Fruit fly (Drosophila melanogaster) whole organism, adult: Measurements from ENCODE around the gene CG10600.

Experiments used
- CG11617 ChIP-seq: fragments of 200-800 bp; sonication (Bioruptor generic); optimal IDR thresholded peaks from 2 replicates; lab custom pipeline; 2017; ENCODE audit warnings: mild to moderate bottlenecking, missing biosample characterization, missing genetic modification reagents, missing genetic modification characterization
- CG12768 ChIP-seq: fragments of 200-800 bp; sonication (Bioruptor generic); optimal IDR thresholded peaks from 2 replicates; lab custom pipeline; 2017; ENCODE audit warnings: missing biosample characterization, missing genetic modification characterization, mild to moderate bottlenecking, moderate library complexity, missing genetic modification reagents
- CG14711 ChIP-seq: fragments of 200-800 bp; sonication (Bioruptor generic); optimal IDR thresholded peaks from 2 replicates; lab custom pipeline; 2018; ENCODE audit warnings: missing biosample characterization, mild to moderate bottlenecking, missing genetic modification characterization, moderate library complexity
- CG1620 ChIP-seq: fragments of 200-800 bp; sonication (Bioruptor generic); optimal IDR thresholded peaks from 2 replicates; lab custom pipeline; 2016; ENCODE audit warnings: missing biosample characterization, missing genetic modification characterization
- CG33017 ChIP-seq: fragments of 200-800 bp; sonication (Bioruptor generic); optimal IDR thresholded peaks from 2 replicates; lab custom pipeline; 2018; ENCODE audit warnings: missing biosample characterization, mild to moderate bottlenecking, missing genetic modification characterization, moderate library complexity
- CG5204 ChIP-seq: fragments of 200-800 bp; sonication (Bioruptor generic); optimal IDR thresholded peaks from 2 replicates; lab custom pipeline; 2016; ENCODE audit warnings: missing biosample characterization, missing genetic modification characterization
- CG7045 ChIP-seq: fragments of 200-800 bp; sonication (Bioruptor generic); optimal IDR thresholded peaks from 2 replicates; lab custom pipeline; 2017; ENCODE audit warnings: missing biosample characterization, mild to moderate bottlenecking, missing genetic modification characterization
- CG7101 ChIP-seq: fragments of 200-800 bp; sonication (Bioruptor generic); optimal IDR thresholded peaks from 2 replicates; lab custom pipeline; 2018; ENCODE audit warnings: missing biosample characterization, mild to moderate bottlenecking, missing genetic modification characterization, moderate library complexity
- Clk ChIP-seq: fragments of 200-800 bp; sonication (Bioruptor generic); optimal IDR thresholded peaks from 2 replicates; lab custom pipeline; 2017; ENCODE audit warnings: missing biosample characterization, missing genetic modification characterization
- Crg-1 ChIP-seq: fragments of 200-800 bp; sonication (Bioruptor generic); optimal IDR thresholded peaks from 2 replicates; lab custom pipeline; 2016; ENCODE audit warnings: missing biosample characterization, missing genetic modification characterization
- Hr96 ChIP-seq: fragments of 200-800 bp; sonication (Bioruptor generic); optimal IDR thresholded peaks from 2 replicates; lab custom pipeline; 2016; ENCODE audit warnings: missing biosample characterization, missing genetic modification characterization
- Mnt ChIP-seq: fragments of 200-800 bp; sonication (Bioruptor generic); optimal IDR thresholded peaks from 2 replicates; lab custom pipeline; 2016; ENCODE audit warnings: missing biosample characterization, mild to moderate bottlenecking, missing genetic modification characterization
- bab1 ChIP-seq: fragments of 200-800 bp; sonication (Bioruptor generic); optimal IDR thresholded peaks from 3 replicates; lab custom pipeline; 2019; ENCODE audit warnings: missing biosample characterization, mild to moderate bottlenecking, missing genetic modification characterization, moderate library complexity
- cic ChIP-seq: fragments of 200-800 bp; sonication (Bioruptor generic); optimal IDR thresholded peaks from 2 replicates; lab custom pipeline; 2017; ENCODE audit warnings: missing biosample characterization, mild to moderate bottlenecking, missing genetic modification characterization, moderate library complexity
- cnc ChIP-seq, 2 experiments: fragments of >200 bp; optimal IDR thresholded peaks; 2 replicates each; lab custom pipeline; 2017
- kay ChIP-seq: fragments of 200-800 bp; sonication (Bioruptor generic); peaks from one replicate; lab custom pipeline; 2016; ENCODE audit warnings: missing biosample characterization, missing genetic modification characterization, borderline replicate concordance
- ovo ChIP-seq: fragments of 200-800 bp; sonication (Bioruptor generic); optimal IDR thresholded peaks from 2 replicates; lab custom pipeline; 2016; ENCODE audit warnings: missing biosample characterization, missing genetic modification characterization
- pad ChIP-seq: fragments of 200-800 bp; sonication (Bioruptor generic); optimal IDR thresholded peaks from 3 replicates; lab custom pipeline; 2017; ENCODE audit warnings: missing biosample characterization, missing genetic modification characterization, mild to moderate bottlenecking, moderate library complexity, missing genetic modification reagents
- tj ChIP-seq: fragments of 200-800 bp; sonication (Bioruptor generic); optimal IDR thresholded peaks from 3 replicates; lab custom pipeline; 2017; ENCODE audit warnings: missing biosample characterization, mild to moderate bottlenecking, missing genetic modification characterization, moderate library complexity
- toe ChIP-seq: fragments of 200-800 bp; sonication (Bioruptor generic); optimal IDR thresholded peaks from 2 replicates; lab custom pipeline; 2016; ENCODE audit warnings: missing biosample characterization, missing genetic modification characterization

CG10600 gene

dm6 chr2L:18858661-18859532 lies 19.4 kb upstream of the CG10600 start, which contains the start of the genes CG10602 and mRpL13:
CG10602 (minus strand) TSS chr2L:18859248.
mRpL13 (minus strand) TSS chr2L:18859248.
- TF ChIP-seq CG5204, result no peak
- TF ChIP-seq CG12768, result no peak
- no peak for TF ChIP-seq toe (GFP tag; lab: Kevin White, UChicago)
- TF ChIP-seq Clk (GFP tag; lab: Kevin White, UChicago), result no peak
- TF ChIP-seq CG33017 (tag; lab: Kevin White, UChicago), result no peak
- no peak for TF ChIP-seq Hr96
- no peak for TF ChIP-seq cic
- TF ChIP-seq CG1620 (GFP tag; lab: Kevin White, UChicago), result peak; percentile 10
- no peak for TF ChIP-seq cnc (optimal IDR thresholded peaks at IDR 0.05; lab: Kevin White, UChicago)
- no peak for TF ChIP-seq CG11617
- TF ChIP-seq kay (GFP tag; lab: Kevin White, UChicago), result peak; percentile 79
- TF ChIP-seq bab1, result peak; percentile 31
- TF ChIP-seq Mnt (GFP tag; lab: Kevin White, UChicago), result peak; percentile 7
- TF ChIP-seq CG7045 (GFP tag; lab: Kevin White, UChicago), result no peak
- no peak for TF ChIP-seq pad (GFP tag; lab: Kevin White, UChicago)
- TF ChIP-seq Crg-1 (GFP tag; lab: Kevin White, UChicago), result no peak
- TF ChIP-seq tj, result no peak
- no peak for TF ChIP-seq ovo (GFP tag; lab: Kevin White, UChicago)
- no peak for TF ChIP-seq CG7101 (tag; lab: Kevin White, UChicago)

dm6 chr2L:18857635-18858059 lies 18.2 kb upstream of the CG10600 start:
- TF ChIP-seq toe (GFP tag; lab: Kevin White, UChicago) (peak; percentile 95), cnc (optimal IDR thresholded peaks at IDR 0.05; lab: Kevin White, UChicago) (peak; percentile 86 to 90), Hr96 (peak; percentile 92), CG14711 (tag; lab: Kevin White, UChicago) (peak; percentile 99), ovo (GFP tag; lab: Kevin White, UChicago) (peak; percentile 60), Clk (GFP tag; lab: Kevin White, UChicago) (peak; percentile 84), bab1 (peak; percentile 96), CG7101 (tag; lab: Kevin White, UChicago) (peak; percentile 95), Crg-1 (GFP tag; lab: Kevin White, UChicago) (peak; percentile 89), CG5204 (peak; percentile 93), CG11617 (peak; percentile 93), pad (GFP tag; lab: Kevin White, UChicago) (peak; percentile 84), tj (peak; percentile 76), CG33017 (tag; lab: Kevin White, UChicago) (peak; percentile 95), CG12768 (peak; percentile 95), Mnt (GFP tag; lab: Kevin White, UChicago) (peak; percentile 80), kay (GFP tag; lab: Kevin White, UChicago) (peak; percentile 95), CG7045 (GFP tag; lab: Kevin White, UChicago) (peak; percentile 93), CG1620 (GFP tag; lab: Kevin White, UChicago) (peak; percentile 91), cic (peak; percentile 52)

- TF ChIP-seq cnc (optimal IDR thresholded peaks at IDR 0.05; lab: Kevin White, UChicago) (no peak), pad (GFP tag; lab: Kevin White, UChicago) (no peak), Hr96 (no peak), CG11617 (no peak), CG5204 (no peak), cic (no peak), Crg-1 (GFP tag; lab: Kevin White, UChicago) (no peak), tj (no peak), CG7101 (tag; lab: Kevin White, UChicago) (no peak), CG7045 (GFP tag; lab: Kevin White, UChicago) (no peak), bab1 (no peak), CG14711 (tag; lab: Kevin White, UChicago) (no peak), Mnt (GFP tag; lab: Kevin White, UChicago) (no peak), Clk (GFP tag; lab: Kevin White, UChicago) (no peak), CG1620 (GFP tag; lab: Kevin White, UChicago) (no peak), CG12768 (no peak)
These were observed 12.8 kb upstream of the CG10600 start for dm6 chr2L:18852249-18852648.

dm6 chr2L:18846843-18847242 lies 7.4 kb upstream of the CG10600 start:
- no peak for TF ChIP-seq ovo (GFP tag; lab: Kevin White, UChicago)
- peak; percentile 13 for TF ChIP-seq kay (GFP tag; lab: Kevin White, UChicago)

dm6 chr2L:18846175-18846574 lies 6.7 kb upstream of the CG10600 start:
- no peak for TF ChIP-seq kay (GFP tag; lab: Kevin White, UChicago)
- TF ChIP-seq CG33017 (tag; lab: Kevin White, UChicago), result no peak
- TF ChIP-seq CG7101 (tag; lab: Kevin White, UChicago), result no peak
- no peak for TF ChIP-seq CG7045 (GFP tag; lab: Kevin White, UChicago)
- no peak for TF ChIP-seq CG1620 (GFP tag; lab: Kevin White, UChicago)
- no peak for TF ChIP-seq Crg-1 (GFP tag; lab: Kevin White, UChicago)
- no peak for TF ChIP-seq Hr96

dm6 chr2L:18844917-18845509 lies 5.5 kb upstream of the CG10600 start, which contains the start of gene CG17321:
CG17321 (plus strand) TSS chr2L:18845184.
- no peak for TF ChIP-seq CG7101 (tag; lab: Kevin White, UChicago)
- no peak for TF ChIP-seq tj
- no peak for TF ChIP-seq CG5204
- TF ChIP-seq Mnt (GFP tag; lab: Kevin White, UChicago), result no peak
- TF ChIP-seq pad (GFP tag; lab: Kevin White, UChicago), result no peak
- TF ChIP-seq cic, result no peak
- TF ChIP-seq Hr96, result no peak
